Worm (Caenorhabditis elegans): Measurements from ENCODE around the gene T08A9.13.
A peak's percentile ranks its signal among the peaks of the same experiment; 100 is the strongest.

T08A9.13 gene

DNA sequence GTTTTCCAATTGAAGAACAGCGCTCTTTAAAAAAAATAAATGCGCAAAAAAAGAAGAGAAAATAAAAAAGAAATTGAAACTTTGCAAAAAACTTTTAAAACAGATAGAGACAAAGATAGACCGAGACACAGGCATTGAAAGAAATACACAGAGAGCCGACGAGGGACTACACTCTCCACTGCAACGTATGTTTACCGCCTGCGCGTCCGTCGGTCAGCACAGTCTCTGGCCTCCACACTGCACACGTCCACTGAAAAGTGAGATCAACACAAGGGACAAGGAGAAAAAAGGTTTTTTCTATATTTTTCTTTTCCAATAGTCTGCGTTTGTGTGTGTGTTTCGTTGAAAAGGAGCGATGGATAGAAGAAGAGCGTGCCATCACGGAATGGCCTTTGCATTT is 15.8 kb downstream of the T08A9.13 start (continued):
- TF ChIP-seq lsy-2 (tag; optimal IDR thresholded peaks at IDR 0.05) (peak; percentile 16 to 65), F10B5.3 (tag; optimal IDR thresholded peaks at IDR 0.05) (no peak), mep-1 (tag; optimal IDR thresholded peaks at IDR 0.05) (peak; percentile 80)

DNA sequence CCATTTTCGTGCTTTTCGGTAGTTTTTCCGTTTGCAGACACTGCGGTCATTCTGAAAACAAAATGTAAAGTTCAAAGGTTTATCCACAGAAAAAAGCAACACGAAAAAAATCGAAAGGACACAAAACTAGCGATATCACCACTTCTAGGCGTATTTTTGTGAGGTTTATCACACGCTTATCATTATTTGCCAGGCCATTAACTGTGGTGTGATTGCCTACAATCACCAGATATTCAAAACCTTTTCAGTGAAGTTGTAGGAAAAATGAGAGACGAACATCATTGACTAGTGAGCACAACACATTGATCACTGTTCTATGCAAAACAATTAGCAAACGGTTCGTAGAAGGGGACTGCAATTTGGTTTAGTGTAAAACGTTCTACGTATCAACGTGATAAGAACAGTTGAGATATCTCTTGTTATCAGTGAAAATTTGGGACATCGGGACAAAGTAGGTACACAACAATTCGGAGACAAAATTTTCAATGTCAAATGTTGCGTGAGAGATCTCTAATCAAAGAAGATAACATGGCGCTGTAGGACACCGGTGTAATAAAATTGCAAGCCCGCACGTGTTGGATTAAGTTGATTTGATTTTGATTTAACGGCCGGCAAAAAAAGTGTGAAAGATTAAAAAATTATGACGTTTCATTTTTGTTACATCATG is 16.6 kb downstream of the T08A9.13 start, which contains the start of gene sur-5:
sur-5 (minus strand) TSS at position 51 of the 667 bp plus-strand sequence.
- TF ChIP-seq zip-11 (GFP tag; IDR thresholded peaks at IDR 0.05) (no peak), egl-27 (tag; optimal IDR thresholded peaks at IDR 0.05) (no peak), nhr-6 (tag; optimal IDR thresholded peaks at IDR 0.05) (no peak), Y105C5A.15 (GFP tag; IDR thresholded peaks at IDR 0.05) (no peak), ztf-11 (tag; optimal IDR thresholded peaks at IDR 0.05) (no peak), hmg-1.1 (GFP tag; IDR thresholded peaks at IDR 0.05) (no peak), ces-1 (GFP tag; optimal IDR thresholded peaks at IDR 0.05) (no peak), zfp-3 (GFP tag; conservative IDR thresholded peaks at IDR 0.05) (no peak), ceh-32 (tag; optimal IDR thresholded peaks at IDR 0.05; ENCODE audit: poor library complexity) (no peak), aly-2 (tag; optimal IDR thresholded peaks at IDR 0.05) (no peak), mdl-1 (tag; optimal IDR thresholded peaks at IDR 0.05) (peak in 1 of 2 experiments; percentile 59), tra-1 (GFP tag; IDR thresholded peaks at IDR 0.05) (no peak), nhr-76 (tag; optimal IDR thresholded peaks at IDR 0.05) (no peak), mdt-29 (GFP tag; IDR thresholded peaks at IDR 0.05) (0 out of 2 replicates have a peak, but pooled peaks have one; percentile 23), dpl-1 (GFP tag; optimal IDR thresholded peaks at IDR 0.05) (no peak), T26A8.4 (GFP tag; IDR thresholded peaks at IDR 0.05) (no peak), nhr-42 (GFP tag; IDR thresholded peaks at IDR 0.05) (no peak), ceh-44 (GFP tag; IDR thresholded peaks at IDR 0.05) (no peak), ama-1 (optimal IDR thresholded peaks at IDR 0.05) (no peak), ceh-62 (tag; optimal IDR thresholded peaks at IDR 0.05) (no peak), snpc-1.2 (GFP tag; IDR thresholded peaks at IDR 0.05) (no peak), ceh-28 (tag; optimal IDR thresholded peaks at IDR 0.05) (no peak), dve-1 (tag; optimal IDR thresholded peaks at IDR 0.05; ENCODE audit: insufficient read depth) (peak; percentile 74), aha-1 (tag) (peak; percentile 62), lsy-2 (tag; optimal IDR thresholded peaks at IDR 0.05) (no peak), lin-38 (GFP tag; IDR thresholded peaks at IDR 0.05) (no peak), unc-130 (GFP tag; optimal IDR thresholded peaks at IDR 0.05) (no peak), nhr-48 (tag; optimal IDR thresholded peaks at IDR 0.05) (peak; percentile 84), F37D6.2 (tag; optimal IDR thresholded peaks at IDR 0.05) (no peak), vab-7 (GFP tag; IDR thresholded peaks at IDR 0.05) (no peak), php-3 (GFP tag; IDR thresholded peaks at IDR 0.05) (0 out of 2 replicates have a peak, but pooled peaks have one; percentile 22), nhr-10 (tag; optimal IDR thresholded peaks at IDR 0.05) (no peak), duxl-1 (tag; optimal IDR thresholded peaks at IDR 0.05; ENCODE audit: poor library complexity) (no peak), F26F4.8 (GFP tag; conservative IDR thresholded peaks at IDR 0.05) (no peak), ceh-82 (tag; optimal IDR thresholded peaks at IDR 0.05) (no peak), zfp-2 (tag; optimal IDR thresholded peaks at IDR 0.05) (no peak), ceh-20 (GFP tag; IDR thresholded peaks at IDR 0.05) (no peak), spr-3 (GFP tag; optimal IDR thresholded peaks at IDR 0.05) (no peak), hlh-30 (tag; optimal IDR thresholded peaks at IDR 0.05; ENCODE audit: insufficient read depth) (peak; percentile 54), daf-12 (tag; optimal IDR thresholded peaks at IDR 0.05) (no peak), mxl-2 (GFP tag; conservative IDR thresholded peaks at IDR 0.05) (no peak), sdz-12 (GFP tag; optimal IDR thresholded peaks at IDR 0.05) (no peak), nhr-111 (GFP tag; optimal IDR thresholded peaks at IDR 0.05) (no peak), Y48G9A.11 (GFP tag; IDR thresholded peaks at IDR 0.05) (no peak), skn-1 (tag; optimal IDR thresholded peaks at IDR 0.05) (no peak), R02D3.7 (tag; optimal IDR thresholded peaks at IDR 0.05) (no peak), nhr-77 (tag; optimal IDR thresholded peaks at IDR 0.05) (peak; percentile 20), gei-8 (GFP tag; optimal IDR thresholded peaks at IDR 0.05) (no peak)
